Worm (Caenorhabditis elegans) whole organism, mixed stage, embryonic: Measurements from ENCODE around the gene pir-2.

Experiments
- M03D4.4 ChIP-seq: sonication (generic microtip); optimal IDR thresholded peaks from 2 replicates; lab custom pipeline; 2017; ENCODE audit warnings: mild to moderate bottlenecking, missing genetic modification characterization, missing compliant biosample characterization
- blmp-1 ChIP-seq: fragments of 150-350 bp; optimal IDR thresholded peaks from 2 replicates; lab custom pipeline; 2014; ENCODE audit warnings: missing biosample characterization, missing genetic modification characterization
- ceh-39 ChIP-seq: fragments of 150-350 bp; optimal IDR thresholded peaks from 2 replicates; lab custom pipeline; 2014; ENCODE audit warnings: missing biosample characterization, missing genetic modification characterization
- ceh-43 ChIP-seq: fragments of 200-800 bp; sonication (Bioruptor generic); optimal IDR thresholded peaks from 2 replicates; lab custom pipeline; 2018; ENCODE audit warnings: mild to moderate bottlenecking, missing genetic modification characterization, moderate library complexity, missing compliant biosample characterization
- ceh-83 ChIP-seq: fragments of 200-800 bp; sonication (Bioruptor generic); optimal IDR thresholded peaks from 2 replicates; lab custom pipeline; 2018; ENCODE audit warnings: mild to moderate bottlenecking, missing genetic modification characterization, missing compliant biosample characterization
- ces-1 ChIP-seq: fragments of 150-350 bp; optimal IDR thresholded peaks from 2 replicates; lab custom pipeline; 2014; ENCODE audit warnings: missing biosample characterization, missing genetic modification reagents, missing genetic modification characterization
- drap-1 ChIP-seq: fragments of 200-800 bp; sonication (Bioruptor generic); optimal IDR thresholded peaks from 3 replicates; lab custom pipeline; 2018; ENCODE audit warnings: mild to moderate bottlenecking, missing genetic modification characterization, missing compliant biosample characterization
- elt-1 ChIP-seq: sonication (generic microtip); optimal IDR thresholded peaks from 2 replicates; lab custom pipeline; 2017; ENCODE audit warnings: missing genetic modification characterization, mild to moderate bottlenecking, missing compliant biosample characterization, antibody characterized with exemption, moderate library complexity, borderline replicate concordance; ENCODE audit not compliant: insufficient read depth
- elt-3 ChIP-seq: fragments of 150-350 bp; optimal IDR thresholded peaks from 2 replicates; lab custom pipeline; 2014; ENCODE audit warnings: missing biosample characterization, missing genetic modification characterization
- flh-1 ChIP-seq: fragments of 200-800 bp; sonication (Bioruptor generic); optimal IDR thresholded peaks from 2 replicates; lab custom pipeline; 2018; ENCODE audit warnings: mild to moderate bottlenecking, missing genetic modification characterization, moderate library complexity, missing compliant biosample characterization
- ham-2 ChIP-seq: fragments of 200-800 bp; sonication (Bioruptor generic); optimal IDR thresholded peaks from 2 replicates; lab custom pipeline; 2018; ENCODE audit warnings: mild to moderate bottlenecking, missing genetic modification characterization, missing compliant biosample characterization
- hlh-1 ChIP-seq: fragments of 150-350 bp; optimal IDR thresholded peaks from 2 replicates; lab custom pipeline; 2014; ENCODE audit warnings: missing biosample characterization, missing genetic modification reagents, missing genetic modification characterization
- lin-13 ChIP-seq: fragments of 150-350 bp; optimal IDR thresholded peaks from 2 replicates; lab custom pipeline; 2014; ENCODE audit warnings: missing biosample characterization, missing genetic modification characterization
- lin-32 ChIP-seq: fragments of 200-800 bp; sonication (Bioruptor generic); optimal IDR thresholded peaks from 2 replicates; lab custom pipeline; 2018; ENCODE audit warnings: mild to moderate bottlenecking, missing genetic modification characterization, missing compliant biosample characterization
- mab-5 ChIP-seq: fragments of 150-350 bp; optimal IDR thresholded peaks from 2 replicates; lab custom pipeline; 2014; ENCODE audit warnings: missing biosample characterization, missing genetic modification characterization
- mep-1 ChIP-seq: fragments of 150-350 bp; optimal IDR thresholded peaks from 2 replicates; lab custom pipeline; 2017; ENCODE audit warnings: missing biosample characterization, missing genetic modification reagents, missing genetic modification characterization, inconsistent platforms
- mls-2 ChIP-seq: sonication (generic microtip); optimal IDR thresholded peaks from 2 replicates; lab custom pipeline; 2016; ENCODE audit warnings: mild to moderate bottlenecking, missing genetic modification characterization, moderate library complexity, missing compliant biosample characterization
- nhr-12 ChIP-seq: fragments of 150-350 bp; optimal IDR thresholded peaks from 2 replicates; lab custom pipeline; 2014; ENCODE audit warnings: missing biosample characterization, missing genetic modification characterization
- nhr-237 ChIP-seq: fragments of 150-350 bp; optimal IDR thresholded peaks from 2 replicates; lab custom pipeline; 2014; ENCODE audit warnings: missing biosample characterization, missing genetic modification characterization
- nhr-28 ChIP-seq: fragments of 150-350 bp; optimal IDR thresholded peaks from 2 replicates; lab custom pipeline; 2014; ENCODE audit warnings: missing biosample characterization, missing genetic modification characterization
- nhr-76 ChIP-seq: sonication (generic microtip); optimal IDR thresholded peaks from 2 replicates; lab custom pipeline; 2017; ENCODE audit warnings: missing biosample characterization, missing genetic modification characterization
- pha-4 ChIP-seq: fragments of 150-350 bp; optimal IDR thresholded peaks from 2 replicates; lab custom pipeline; 2018; ENCODE audit warnings: missing biosample characterization, missing genetic modification reagents, missing genetic modification characterization
- sem-2 ChIP-seq: fragments of 200-800 bp; sonication (Bioruptor generic); optimal IDR thresholded peaks from 2 replicates; lab custom pipeline; 2018; ENCODE audit warnings: mild to moderate bottlenecking, missing genetic modification characterization, missing compliant biosample characterization
- snpc-4 ChIP-seq: fragments of 150-350 bp; optimal IDR thresholded peaks from 2 replicates; lab custom pipeline; 2014; ENCODE audit warnings: missing biosample characterization, missing genetic modification characterization
- sptf-1 ChIP-seq: sonication (generic microtip); optimal IDR thresholded peaks from 2 replicates; lab custom pipeline; 2017; ENCODE audit warnings: mild to moderate bottlenecking, missing genetic modification characterization, moderate library complexity, missing compliant biosample characterization
- tbx-8 ChIP-seq: fragments of 200-800 bp; sonication (Bioruptor generic); optimal IDR thresholded peaks from 2 replicates; lab custom pipeline; 2018; ENCODE audit warnings: mild to moderate bottlenecking, missing genetic modification characterization, moderate library complexity, missing compliant biosample characterization
- unc-120 ChIP-seq: sonication (generic microtip); optimal IDR thresholded peaks from 2 replicates; lab custom pipeline; 2017; ENCODE audit warnings: missing genetic modification characterization, missing compliant biosample characterization; ENCODE audit not compliant: poor library complexity, severe bottlenecking
- unc-62 ChIP-seq: fragments of 150-350 bp; optimal IDR thresholded peaks from 2 replicates; lab custom pipeline; 2014; ENCODE audit warnings: missing biosample characterization, missing genetic modification reagents, missing genetic modification characterization
- zip-8 ChIP-seq: fragments of 150-350 bp; optimal IDR thresholded peaks from 2 replicates; lab custom pipeline; 2014; ENCODE audit warnings: missing biosample characterization, missing genetic modification characterization

Gene pir-2

ce11 chrIII:9476564-9476963 lies 33.1 kb upstream of the pir-2 start:
- TF ChIP-seq M03D4.4 (tag; lab: Kevin White, UChicago): no peak
- TF ChIP-seq mep-1 (tag; lab: Kevin White, UChicago): no peak
- no peak for TF ChIP-seq ceh-43 (GFP tag; lab: Kevin White, UChicago)
- TF ChIP-seq nhr-12 (tag; lab: Kevin White, UChicago): no peak

- TF ChIP-seq unc-62: no peak
- no peak for TF ChIP-seq sem-2 (GFP tag; lab: Kevin White, UChicago)
- TF ChIP-seq mep-1 (tag; lab: Kevin White, UChicago): no peak
- TF ChIP-seq nhr-12 (tag; lab: Kevin White, UChicago): no peak
- no peak for TF ChIP-seq zip-8 (tag; lab: Kevin White, UChicago)
- TF ChIP-seq ceh-39 (tag; lab: Kevin White, UChicago): no peak
- TF ChIP-seq hlh-1 (tag; lab: Kevin White, UChicago): no peak
- TF ChIP-seq nhr-28 (tag; lab: Kevin White, UChicago): no peak
Observed at ce11 chrIII:9474501-9474900, 31.1 kb upstream of the pir-2 start.

DNA sequence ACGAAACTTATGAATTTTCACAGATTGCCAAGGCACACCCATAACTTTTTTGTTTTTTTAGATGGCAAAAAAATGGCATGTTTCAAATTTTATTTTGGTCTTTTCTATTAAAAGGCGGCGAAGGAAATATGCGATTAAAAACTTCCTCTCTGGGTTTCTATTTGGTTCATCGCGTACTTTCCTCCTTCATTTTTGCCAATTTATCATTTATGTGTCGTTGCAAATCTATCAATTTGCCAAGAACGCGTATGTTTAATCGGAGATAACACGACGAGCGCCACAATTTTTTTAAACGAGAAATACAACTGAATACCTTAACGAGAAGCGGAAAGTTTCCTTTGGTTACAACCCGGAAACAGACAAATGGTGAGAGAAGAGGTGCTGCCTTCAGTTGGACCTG lies 29.0 kb upstream of the pir-2 start:
- no peak for TF ChIP-seq ceh-83 (GFP tag; lab: Kevin White, UChicago)
- TF ChIP-seq ceh-43 (GFP tag; lab: Kevin White, UChicago): no peak
- no peak for TF ChIP-seq elt-1 (tag; lab: Kevin White, UChicago)
- TF ChIP-seq sem-2 (GFP tag; lab: Kevin White, UChicago): no peak
- no peak for TF ChIP-seq hlh-1 (tag; lab: Kevin White, UChicago)
- TF ChIP-seq M03D4.4 (tag; lab: Kevin White, UChicago): no peak
- no peak for TF ChIP-seq lin-13
- TF ChIP-seq sptf-1 (tag; lab: Kevin White, UChicago): no peak
- TF ChIP-seq pha-4 (tag; lab: Kevin White, UChicago): no peak
- TF ChIP-seq drap-1 (GFP tag; lab: Kevin White, UChicago): no peak
- TF ChIP-seq nhr-28 (tag; lab: Kevin White, UChicago): no peak
- TF ChIP-seq flh-1: no peak
- no peak for TF ChIP-seq nhr-237 (tag; lab: Kevin White, UChicago)
- no peak for TF ChIP-seq snpc-4 (tag; lab: Kevin White, UChicago)
- no peak for TF ChIP-seq lin-32 (GFP tag; lab: Kevin White, UChicago)
- no peak for TF ChIP-seq unc-120 (tag; lab: Kevin White, UChicago)
- TF ChIP-seq mab-5 (tag; lab: Kevin White, UChicago): no peak
- no peak for TF ChIP-seq ham-2 (GFP tag; lab: Kevin White, UChicago)
- TF ChIP-seq blmp-1 (tag; lab: Kevin White, UChicago): no peak

DNA sequence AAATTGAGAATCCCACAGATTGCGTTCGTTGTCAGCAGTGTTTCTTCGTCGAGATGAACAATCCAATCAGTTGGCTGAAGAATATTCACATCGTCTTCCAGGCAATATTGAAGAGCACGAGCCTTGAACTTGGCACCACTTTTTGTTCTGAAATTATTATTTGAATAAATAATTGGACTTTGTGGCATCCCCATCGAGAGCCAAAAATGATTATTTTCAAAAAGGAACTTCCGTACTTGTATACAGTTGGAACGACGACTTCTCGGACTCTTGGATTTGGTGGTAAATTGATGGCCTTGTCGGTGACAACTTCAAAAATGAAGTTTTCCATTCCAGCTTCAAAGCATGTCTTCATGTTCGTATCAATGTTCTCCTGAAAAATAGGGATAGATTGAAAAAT lies 28.6 kb upstream of the pir-2 start:
- no peak for TF ChIP-seq ceh-39 (tag; lab: Kevin White, UChicago)
- no peak for TF ChIP-seq elt-3 (tag; lab: Kevin White, UChicago)
- no peak for TF ChIP-seq nhr-28 (tag; lab: Kevin White, UChicago)
- TF ChIP-seq tbx-8 (GFP tag; lab: Kevin White, UChicago): no peak
- TF ChIP-seq ham-2 (GFP tag; lab: Kevin White, UChicago): no peak
- TF ChIP-seq unc-120 (tag; lab: Kevin White, UChicago): no peak
- TF ChIP-seq blmp-1 (tag; lab: Kevin White, UChicago): no peak
- TF ChIP-seq drap-1 (GFP tag; lab: Kevin White, UChicago): no peak
- TF ChIP-seq elt-1 (tag; lab: Kevin White, UChicago): no peak
- no peak for TF ChIP-seq M03D4.4 (tag; lab: Kevin White, UChicago)
- TF ChIP-seq lin-13: no peak
- TF ChIP-seq mls-2 (tag; lab: Kevin White, UChicago): no peak

ce11 chrIII:9467857-9468256 lies 24.4 kb upstream of the pir-2 start, which contains the start of gene tag-342:
Gene tag-342, plus strand, starts transcription at chrIII:9468157.
- TF ChIP-seq mls-2 (tag; lab: Kevin White, UChicago) (no peak), ceh-83 (GFP tag; lab: Kevin White, UChicago) (no peak), unc-62 (no peak), nhr-28 (tag; lab: Kevin White, UChicago) (no peak), lin-32 (GFP tag; lab: Kevin White, UChicago) (no peak), M03D4.4 (tag; lab: Kevin White, UChicago) (no peak), snpc-4 (tag; lab: Kevin White, UChicago) (no peak), sem-2 (GFP tag; lab: Kevin White, UChicago) (no peak), ces-1 (no peak), unc-120 (tag; lab: Kevin White, UChicago) (no peak), sptf-1 (tag; lab: Kevin White, UChicago) (no peak), nhr-76 (no peak), elt-3 (tag; lab: Kevin White, UChicago) (no peak)
